Fruit fly (Drosophila melanogaster): ENCODE results near the gene sds22.

sds22 gene

dm6 chr3R:17371094-17371493 lies 20.3 kb upstream of the sds22 start (continued):
- TF ChIP-seq caup (GFP tag; optimal IDR thresholded peaks at IDR 0.05; ENCODE audit: severe bottlenecking): peak; percentile 26
- TF ChIP-seq tup (GFP tag; optimal IDR thresholded peaks at IDR 0.05): no peak
- peak; percentile 11 for TF ChIP-seq ind (GFP tag; optimal IDR thresholded peaks at IDR 0.05)
- peak; percentile 19 for TF ChIP-seq Sox102F (GFP tag; optimal IDR thresholded peaks at IDR 0.05)
- peak in 1 of 2 experiments; percentile 20 for TF ChIP-seq Hr51 (GFP tag; optimal IDR thresholded peaks at IDR 0.05)
- no peak for TF ChIP-seq bab2 (GFP tag; optimal IDR thresholded peaks at IDR 0.05)
- no peak for TF ChIP-seq CG31441 (GFP tag; IDR thresholded peaks at IDR 0.05)
- peak; percentile 38 for TF ChIP-seq sens (GFP tag)
- 0 out of 2 replicates have a peak, but pooled peaks have one; percentile 21 for TF ChIP-seq CG11247 (GFP tag; IDR thresholded peaks at IDR 0.05)
- no peak for TF ChIP-seq CG10431 (GFP tag; optimal IDR thresholded peaks at IDR 0.05)
- peak; percentile 52 for TF ChIP-seq CG7556 (GFP tag; optimal IDR thresholded peaks at IDR 0.05)
- TF ChIP-seq CG12071 (GFP tag; optimal IDR thresholded peaks at IDR 0.05): peak; percentile 14
- no peak for TF ChIP-seq CG13775 (GFP tag; optimal IDR thresholded peaks at IDR 0.05)
- no peak for TF ChIP-seq CG31224 (GFP tag; IDR thresholded peaks at IDR 0.05)
- no peak for TF ChIP-seq HLH4C (GFP tag; IDR thresholded peaks at IDR 0.05; ENCODE audit: partially characterized antibody)
- TF ChIP-seq wor (GFP tag; IDR thresholded peaks at IDR 0.05): 0 out of 2 replicates have a peak, but pooled peaks have one; percentile 18
- TF ChIP-seq ATbp (GFP tag; optimal IDR thresholded peaks at IDR 0.05): peak; percentile 7
- TF ChIP-seq CG13894 (tag; optimal IDR thresholded peaks at IDR 0.05): peak; percentile 30
- TF ChIP-seq CG15269 (tag; optimal IDR thresholded peaks at IDR 0.05): peak; percentile 14
- TF ChIP-seq NFAT (GFP tag; IDR thresholded peaks at IDR 0.05): peak; percentile 4; the same call in 1 of the 2 replicates
- no peak for TF ChIP-seq ftz-f1 (GFP tag; optimal IDR thresholded peaks at IDR 0.05)
- TF ChIP-seq Dek (tag; optimal IDR thresholded peaks at IDR 0.05): no peak
- TF ChIP-seq CG2120 (GFP tag; optimal IDR thresholded peaks at IDR 0.05): peak; percentile 41

- TF ChIP-seq Pdp1 (GFP tag; optimal IDR thresholded peaks at IDR 0.05) (peak in 1 of 2 experiments; percentile 43), CG13287 (GFP tag; IDR thresholded peaks at IDR 0.05; ENCODE audit: partially characterized antibody) (peak; percentile 16; the same call in 1 of the 2 replicates), ara (GFP tag; IDR thresholded peaks at IDR 0.05) (no peak), Hr78 (GFP tag; optimal IDR thresholded peaks at IDR 0.05) (peak in 1 of 2 experiments; percentile 37), Hand (GFP tag; optimal IDR thresholded peaks at IDR 0.05) (no peak), ci (GFP tag; IDR thresholded peaks at IDR 0.05) (no peak), ind (GFP tag; optimal IDR thresholded peaks at IDR 0.05) (no peak), jing (GFP tag; optimal IDR thresholded peaks at IDR 0.05) (no peak), CG11085 (GFP tag; IDR thresholded peaks at IDR 0.05) (no peak), Meics (GFP tag; optimal IDR thresholded peaks at IDR 0.05) (no peak), Ets65A (GFP tag) (peak; percentile 2), E2f2 (GFP tag; IDR thresholded peaks at IDR 0.05) (no peak), odd (GFP tag; optimal IDR thresholded peaks at IDR 0.05) (no peak), abd-A (tag; optimal IDR thresholded peaks at IDR 0.05) (peak; percentile 50), CG14667 (GFP tag; IDR thresholded peaks at IDR 0.05) (no peak), sr (GFP tag; IDR thresholded peaks at IDR 0.05) (0 out of 3 replicates have a peak, but pooled peaks have one; percentile 25), prd (optimal IDR thresholded peaks at IDR 0.05) (no peak), prd (GFP tag; IDR thresholded peaks at IDR 0.05) (no peak), chinmo (GFP tag; IDR thresholded peaks at IDR 0.05; ENCODE audit: partially characterized antibody) (peak; percentile 92), Asciz (GFP tag; optimal IDR thresholded peaks at IDR 0.05) (no peak), CG12155 (GFP tag; optimal IDR thresholded peaks at IDR 0.05) (no peak), HmgZ (tag; optimal IDR thresholded peaks at IDR 0.05) (no peak), salm (tag; optimal IDR thresholded peaks at IDR 0.05) (no peak), CG12391 (tag; optimal IDR thresholded peaks at IDR 0.05) (no peak), CG8290 (GFP tag; optimal IDR thresholded peaks at IDR 0.05) (no peak), CG8290 (tag; optimal IDR thresholded peaks at IDR 0.05) (no peak), vvl (GFP tag; IDR thresholded peaks at IDR 0.05) (peak; percentile 45; the same call in 1 of the 2 replicates), CG13424 (tag; optimal IDR thresholded peaks at IDR 0.05) (no peak), Deaf1 (tag; optimal IDR thresholded peaks at IDR 0.05) (peak; percentile 75)
Observed at dm6 chr3R:17377503-17377902, 13.9 kb upstream of the sds22 start.

All from whole organism, embryonic.